Worm (Caenorhabditis elegans) whole organism, L3 larva: ENCODE results near the gene emb-5.

Experiments used
- ZK546.5 ChIP-seq: sonication (generic microtip); optimal IDR thresholded peaks from 2 replicates; lab custom pipeline; 2017; ENCODE audit warnings: missing biosample characterization, missing genetic modification characterization
- ceh-16 ChIP-seq: sonication (generic microtip); optimal IDR thresholded peaks from 2 replicates; lab custom pipeline; 2017; ENCODE audit warnings: missing biosample characterization, missing genetic modification characterization
- ceh-28 ChIP-seq: fragments of 150-350 bp; optimal IDR thresholded peaks from 2 replicates; lab custom pipeline; 2014; ENCODE audit warnings: missing biosample characterization, missing genetic modification reagents, missing genetic modification characterization
- ceh-82 ChIP-seq: fragments of 150-350 bp; optimal IDR thresholded peaks from 2 replicates; lab custom pipeline; 2014; ENCODE audit warnings: missing biosample characterization, missing genetic modification characterization
- ceh-9 ChIP-seq: sonication (generic microtip); optimal IDR thresholded peaks from 2 replicates; lab custom pipeline; 2018; ENCODE audit warnings: missing biosample characterization, missing genetic modification characterization
- egl-27 ChIP-seq: sonication (generic microtip); optimal IDR thresholded peaks from 4 replicates; lab custom pipeline; 2017; ENCODE audit warnings: missing biosample characterization, missing genetic modification reagents, missing genetic modification characterization
- egl-5 ChIP-seq: fragments of 150-350 bp; optimal IDR thresholded peaks from 2 replicates; lab custom pipeline; 2017; ENCODE audit warnings: missing biosample characterization, missing genetic modification reagents, missing genetic modification characterization, inconsistent platforms
- elt-1 ChIP-seq: fragments of 150-350 bp; optimal IDR thresholded peaks from 2 replicates; lab custom pipeline; 2014; ENCODE audit warnings: missing biosample characterization, missing genetic modification characterization
- elt-3 ChIP-seq, 3 experiments: fragments of 150-350 bp in 1 of 3; sonication (generic microtip) in 2 of 3; optimal IDR thresholded peaks; 2 replicates in 2 of 3; 4 replicates in 1 of 3; lab custom pipeline; 2014 to 2017; ENCODE audit warnings: missing biosample characterization in 3 of 3, missing genetic modification characterization in 3 of 3
- fkh-10 ChIP-seq: sonication (generic microtip); optimal IDR thresholded peaks from 2 replicates; lab custom pipeline; 2017; ENCODE audit warnings: missing biosample characterization, missing genetic modification reagents, missing genetic modification characterization
- fos-1 ChIP-seq: fragments of 150-350 bp; optimal IDR thresholded peaks from 2 replicates; lab custom pipeline; 2014; ENCODE audit warnings: missing biosample characterization, missing genetic modification characterization
- hmg-11 ChIP-seq: sonication (generic microtip); optimal IDR thresholded peaks from 2 replicates; lab custom pipeline; 2016; ENCODE audit warnings: missing genetic modification characterization, missing compliant biosample characterization
- jun-1 ChIP-seq: fragments of 150-350 bp; optimal IDR thresholded peaks from 2 replicates; lab custom pipeline; 2014; ENCODE audit warnings: missing biosample characterization, missing genetic modification reagents, missing genetic modification characterization
- lin-15B ChIP-seq: fragments of 150-350 bp; optimal IDR thresholded peaks from 2 replicates; lab custom pipeline; 2014; ENCODE audit warnings: missing biosample characterization, missing genetic modification characterization
- lin-39 ChIP-seq: fragments of 150-350 bp; optimal IDR thresholded peaks from 2 replicates; lab custom pipeline; 2018; ENCODE audit warnings: missing biosample characterization, missing genetic modification reagents, missing genetic modification characterization
- lsy-12 ChIP-seq: sonication (generic microtip); optimal IDR thresholded peaks from 2 replicates; lab custom pipeline; 2016; ENCODE audit warnings: mild to moderate bottlenecking, missing genetic modification characterization, missing compliant biosample characterization
- mdl-1 ChIP-seq: fragments of 150-350 bp; optimal IDR thresholded peaks from 2 replicates; lab custom pipeline; 2014; ENCODE audit warnings: missing biosample characterization, missing genetic modification characterization
- mml-1 ChIP-seq: fragments of 150-350 bp; sonication (generic microtip); optimal IDR thresholded peaks from 3 replicates; lab custom pipeline; 2014; ENCODE audit warnings: missing biosample characterization, missing genetic modification characterization
- nfya-1 ChIP-seq: sonication (generic microtip); optimal IDR thresholded peaks from 2 replicates; lab custom pipeline; 2017; ENCODE audit warnings: missing genetic modification characterization, mild to moderate bottlenecking, missing compliant biosample characterization, antibody characterized with exemption, moderate library complexity; ENCODE audit not compliant: insufficient read depth
- nhr-11 ChIP-seq: fragments of 150-350 bp; optimal IDR thresholded peaks from 2 replicates; lab custom pipeline; 2014; ENCODE audit warnings: missing biosample characterization, missing genetic modification characterization
- nhr-12 ChIP-seq: fragments of 150-350 bp; optimal IDR thresholded peaks from 2 replicates; lab custom pipeline; 2014; ENCODE audit warnings: missing biosample characterization, missing genetic modification characterization
- nhr-23 ChIP-seq: fragments of 150-350 bp; optimal IDR thresholded peaks from 2 replicates; lab custom pipeline; 2014; ENCODE audit warnings: missing biosample characterization, missing genetic modification reagents, missing genetic modification characterization
- nhr-237 ChIP-seq: fragments of 150-350 bp; optimal IDR thresholded peaks from 2 replicates; lab custom pipeline; 2014; ENCODE audit warnings: missing biosample characterization, missing genetic modification characterization
- nhr-28 ChIP-seq: fragments of 150-350 bp; optimal IDR thresholded peaks from 2 replicates; lab custom pipeline; 2014; ENCODE audit warnings: missing biosample characterization, missing genetic modification characterization
- nhr-43 ChIP-seq: sonication (generic microtip); optimal IDR thresholded peaks from 2 replicates; lab custom pipeline; 2016; ENCODE audit warnings: mild to moderate bottlenecking, missing genetic modification characterization, missing compliant biosample characterization; ENCODE audit not compliant: poor library complexity, severe bottlenecking
- nhr-77 ChIP-seq: fragments of 150-350 bp; optimal IDR thresholded peaks from 2 replicates; lab custom pipeline; 2014; ENCODE audit warnings: missing biosample characterization, missing genetic modification characterization
- pqm-1 ChIP-seq: fragments of 150-350 bp; optimal IDR thresholded peaks from 2 replicates; lab custom pipeline; 2017; ENCODE audit warnings: missing biosample characterization, missing genetic modification characterization, inconsistent platforms
- sea-2 ChIP-seq: fragments of 150-350 bp; sonication (generic microtip); optimal IDR thresholded peaks from 4 replicates; lab custom pipeline; 2014; ENCODE audit warnings: missing biosample characterization, missing genetic modification reagents, missing genetic modification characterization
- snpc-4 ChIP-seq: fragments of 150-350 bp; optimal IDR thresholded peaks from 2 replicates; lab custom pipeline; 2014; ENCODE audit warnings: missing biosample characterization, missing genetic modification characterization
- tbx-2 ChIP-seq: sonication (generic microtip); optimal IDR thresholded peaks from 2 replicates; lab custom pipeline; 2016; ENCODE audit warnings: mild to moderate bottlenecking, missing genetic modification characterization, missing compliant biosample characterization
- unc-39 ChIP-seq: sonication (generic microtip); optimal IDR thresholded peaks from 4 replicates; lab custom pipeline; 2017; ENCODE audit warnings: missing biosample characterization, missing genetic modification characterization
- unc-62 ChIP-seq: fragments of 150-350 bp; sonication (generic microtip); optimal IDR thresholded peaks from 4 replicates; lab custom pipeline; 2014; ENCODE audit warnings: missing biosample characterization, missing genetic modification reagents, missing genetic modification characterization
- zag-1 ChIP-seq: fragments of 150-350 bp; optimal IDR thresholded peaks from 2 replicates; lab custom pipeline; 2014; ENCODE audit warnings: missing biosample characterization, missing genetic modification characterization
- ztf-11 ChIP-seq: fragments of 150-350 bp; optimal IDR thresholded peaks from 2 replicates; lab custom pipeline; 2014; ENCODE audit warnings: missing biosample characterization, missing genetic modification characterization
- ztf-4 ChIP-seq: fragments of 150-350 bp; optimal IDR thresholded peaks from 2 replicates; lab custom pipeline; 2014; ENCODE audit warnings: missing biosample characterization, missing genetic modification characterization

The emb-5 gene

ce11 chrIII:4739975-4740374 lies 19.5 kb upstream of the emb-5 start, which contains the start of gene ras-2:
Gene ras-2, minus strand, starts transcription at chrIII:4740075.
- TF ChIP-seq nfya-1 (tag; lab: Kevin White, UChicago): no peak
- no peak for TF ChIP-seq ztf-4 (tag; lab: Kevin White, UChicago)
- TF ChIP-seq pqm-1: no peak
- no peak for TF ChIP-seq hmg-11 (tag; lab: Kevin White, UChicago)
- TF ChIP-seq ceh-28 (tag; lab: Kevin White, UChicago): no peak
- TF ChIP-seq fkh-10 (GFP tag; lab: Kevin White, UChicago): no peak
- TF ChIP-seq nhr-237 (tag; lab: Kevin White, UChicago): no peak
- TF ChIP-seq unc-39 (tag; lab: Kevin White, UChicago): no peak
- no peak for TF ChIP-seq elt-1 (tag; lab: Kevin White, UChicago)
- no peak for TF ChIP-seq nhr-77 (tag; lab: Kevin White, UChicago)
- TF ChIP-seq unc-62 (GFP tag; lab: Kevin White, UChicago): no peak

ce11 chrIII:4735443-4735842 lies 15.0 kb upstream of the emb-5 start, which contains the start of gene F17C8.7:
Gene F17C8.7, plus strand, starts transcription at chrIII:4735743.
- TF ChIP-seq nhr-12 (tag; lab: Kevin White, UChicago): no peak
- TF ChIP-seq nfya-1 (tag; lab: Kevin White, UChicago): no peak
- TF ChIP-seq nhr-23 (tag; lab: Kevin White, UChicago): no peak
- TF ChIP-seq fos-1 (tag; lab: Kevin White, UChicago): no peak
- TF ChIP-seq egl-5: no peak

ce11 chrIII:4734056-4734455 lies 13.6 kb upstream of the emb-5 start, which contains the start of gene F17C8.9:
Gene F17C8.9, plus strand, starts transcription at chrIII:4734356.
- TF ChIP-seq tbx-2 (tag; lab: Kevin White, UChicago) (no peak), nhr-12 (tag; lab: Kevin White, UChicago) (no peak), lsy-12 (tag; lab: Kevin White, UChicago) (no peak), mml-1 (no peak), snpc-4 (tag; lab: Kevin White, UChicago) (no peak)

ce11 chrIII:4731295-4731988 lies 11.0 kb upstream of the emb-5 start, which contains the start of gene F17C8.3:
Gene F17C8.3, plus strand, starts transcription at chrIII:4731938.
- TF ChIP-seq zag-1 (no peak), ZK546.5 (tag; lab: Kevin White, UChicago) (no peak), snpc-4 (tag; lab: Kevin White, UChicago) (no peak), nfya-1 (tag; lab: Kevin White, UChicago) (peak; percentile 48), mdl-1 (peak; percentile 10), ceh-9 (tag; lab: Kevin White, UChicago) (no peak), nhr-237 (tag; lab: Kevin White, UChicago) (no peak)

- no peak for TF ChIP-seq hmg-11 (tag; lab: Kevin White, UChicago)
- TF ChIP-seq lin-39 (tag; lab: Kevin White, UChicago): peak; percentile 6
- no peak for TF ChIP-seq ceh-82
- TF ChIP-seq nhr-43 (tag; lab: Kevin White, UChicago): no peak
- no peak for TF ChIP-seq nhr-28 (tag; lab: Kevin White, UChicago)
- no peak for TF ChIP-seq unc-62 (GFP tag; lab: Kevin White, UChicago)
- peak; percentile 33 for TF ChIP-seq egl-5
- TF ChIP-seq zag-1: no peak
- TF ChIP-seq pqm-1: no peak
- TF ChIP-seq mml-1: no peak
- peak; percentile 24 for TF ChIP-seq fkh-10 (GFP tag; lab: Kevin White, UChicago)
- TF ChIP-seq elt-1 (tag; lab: Kevin White, UChicago): no peak
- TF ChIP-seq tbx-2 (tag; lab: Kevin White, UChicago): no peak
- no peak for TF ChIP-seq jun-1 (tag; lab: Kevin White, UChicago)
- no peak for TF ChIP-seq nhr-12 (tag; lab: Kevin White, UChicago)
- TF ChIP-seq sea-2: no peak
- TF ChIP-seq nhr-11 (tag; lab: Kevin White, UChicago): no peak
- TF ChIP-seq elt-3 (tag; optimal IDR thresholded peaks at IDR 0.05; lab: Kevin White, UChicago): no peak
- no peak for TF ChIP-seq ceh-28 (tag; lab: Kevin White, UChicago)
- TF ChIP-seq ztf-11 (tag; lab: Kevin White, UChicago): no peak
- TF ChIP-seq unc-39 (tag; lab: Kevin White, UChicago): no peak
- no peak for TF ChIP-seq ztf-4 (tag; lab: Kevin White, UChicago)
- TF ChIP-seq lin-15B (tag; lab: Kevin White, UChicago): no peak
- no peak for TF ChIP-seq ceh-16 (tag; lab: Kevin White, UChicago)
- TF ChIP-seq lsy-12 (tag; lab: Kevin White, UChicago): no peak
- TF ChIP-seq egl-27: no peak
- no peak for TF ChIP-seq nhr-237 (tag; lab: Kevin White, UChicago)
- peak; percentile 50 for TF ChIP-seq nfya-1 (tag; lab: Kevin White, UChicago)
These were observed 3.5 kb upstream of the emb-5 start for ce11 chrIII:4723922-4724321.
